Worm (Caenorhabditis elegans) whole organism, dauer: Measurements from ENCODE around the gene srd-9.

Experiments
- unc-62 ChIP-seq: sonication (generic microtip); optimal IDR thresholded peaks from 2 replicates; lab custom pipeline; 2017; ENCODE audit warnings: missing biosample characterization, missing genetic modification reagents, missing genetic modification characterization

srd-9 gene

DNA sequence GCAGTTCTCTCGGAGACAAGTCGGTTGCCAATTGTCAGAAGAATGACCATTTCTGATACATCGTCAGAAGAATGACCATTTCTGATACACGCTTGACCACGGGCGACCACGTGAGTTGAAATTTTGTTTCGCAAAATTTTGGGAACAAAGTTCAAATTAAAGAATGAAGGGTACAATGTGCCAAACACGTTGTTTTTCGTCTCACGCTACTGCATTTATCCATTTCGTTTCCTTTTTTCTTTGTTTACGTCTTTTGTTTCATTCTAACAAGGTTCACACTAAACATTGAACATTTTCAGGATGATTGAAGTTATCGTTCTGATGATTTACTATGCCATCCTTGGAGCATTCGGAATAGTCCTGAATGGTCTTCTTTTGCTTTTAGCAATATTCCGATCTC is at the start of gene srd-9:
srd-9 (plus strand) TSS at position 301 of the 400 bp plus-strand sequence.
- TF ChIP-seq unc-62 (GFP tag; lab: Kevin White, UChicago) = no peak

ce11 chrV:5303389-5303788 is 48.2 kb upstream of the srd-9 start, which contains the start of gene ncx-2:
Gene ncx-2, plus strand, starts transcription at chrV:5303689.
- TF ChIP-seq unc-62 (GFP tag; lab: Kevin White, UChicago) = no peak

ce11 chrV:5304366-5304765 is 47.2 kb upstream of the srd-9 start:
- no peak for TF ChIP-seq unc-62 (GFP tag; lab: Kevin White, UChicago)

- no peak for TF ChIP-seq unc-62 (GFP tag; lab: Kevin White, UChicago)
Measured at ce11 chrV:5311635-5312034, 39.9 kb upstream of the srd-9 start, which contains the start of gene C10G8.4. Gene C10G8.4, plus strand, starts transcription at chrV:5311935.

ce11 chrV:5312453-5312852 is 39.1 kb upstream of the srd-9 start, which contains the start of gene C10G8.3:
Gene C10G8.3, plus strand, starts transcription at chrV:5312753.
- TF ChIP-seq unc-62 (GFP tag; lab: Kevin White, UChicago) = no peak

- no peak for TF ChIP-seq unc-62 (GFP tag; lab: Kevin White, UChicago)
Measured at ce11 chrV:5314104-5314503, 37.5 kb upstream of the srd-9 start, which contains the start of gene C10G8.2. Gene C10G8.2, plus strand, starts transcription at chrV:5314404.

ce11 chrV:5318349-5318748 is 33.2 kb upstream of the srd-9 start:
- no peak for TF ChIP-seq unc-62 (GFP tag; lab: Kevin White, UChicago)

- TF ChIP-seq unc-62 (GFP tag; lab: Kevin White, UChicago) = no peak
Measured at ce11 chrV:5319477-5319876, 32.1 kb upstream of the srd-9 start, which contains the start of gene ceh-34. Gene ceh-34, minus strand, starts transcription at chrV:5319577.

DNA sequence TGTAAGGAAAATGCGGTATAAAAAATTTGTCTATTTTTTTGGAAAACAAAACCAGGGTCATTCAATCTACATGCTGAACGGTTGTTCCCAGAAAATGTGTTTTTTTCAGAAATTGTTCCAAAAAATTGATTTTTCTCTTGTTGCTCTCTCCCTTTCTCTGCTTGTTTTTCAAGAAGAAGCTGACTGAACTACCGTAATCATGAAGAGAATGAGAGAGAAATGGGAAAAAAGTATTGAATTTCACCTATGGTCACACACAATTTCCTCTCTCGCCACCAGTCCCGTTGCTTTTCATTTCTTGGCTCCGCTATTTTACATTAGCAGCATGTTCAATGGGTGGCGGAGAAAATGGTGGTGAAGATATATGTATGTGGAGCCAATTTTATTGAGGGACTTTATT is 28.8 kb upstream of the srd-9 start:
- TF ChIP-seq unc-62 (GFP tag; lab: Kevin White, UChicago) = no peak

DNA sequence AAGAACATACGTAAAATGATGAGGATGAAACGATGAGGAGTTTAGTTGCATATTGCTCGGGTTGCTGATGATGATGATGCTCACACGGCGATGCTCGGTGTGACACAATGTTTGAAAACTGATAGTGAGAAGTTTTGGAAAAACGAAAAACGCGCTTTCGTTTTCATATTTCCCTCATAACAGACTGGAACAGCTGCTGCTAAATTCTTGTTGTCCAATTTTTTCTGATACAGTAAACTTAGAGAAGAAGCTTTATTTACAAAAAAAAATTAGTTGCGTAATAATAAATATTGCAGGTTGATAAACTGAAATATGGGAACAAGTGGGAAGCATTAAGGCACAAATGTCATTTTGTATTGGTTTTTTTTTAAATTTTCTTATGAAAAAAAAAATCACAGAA is 27.0 kb upstream of the srd-9 start, which contains the start of gene ceh-33:
ceh-33 (minus strand) TSS at position 101 of the 400 bp plus-strand sequence.
- no peak for TF ChIP-seq unc-62 (GFP tag; lab: Kevin White, UChicago)

ce11 chrV:5328314-5328713 is 23.3 kb upstream of the srd-9 start, which contains the start of gene C10G8.8:
Gene C10G8.8, minus strand, starts transcription at chrV:5328414.
- no peak for TF ChIP-seq unc-62 (GFP tag; lab: Kevin White, UChicago)

DNA sequence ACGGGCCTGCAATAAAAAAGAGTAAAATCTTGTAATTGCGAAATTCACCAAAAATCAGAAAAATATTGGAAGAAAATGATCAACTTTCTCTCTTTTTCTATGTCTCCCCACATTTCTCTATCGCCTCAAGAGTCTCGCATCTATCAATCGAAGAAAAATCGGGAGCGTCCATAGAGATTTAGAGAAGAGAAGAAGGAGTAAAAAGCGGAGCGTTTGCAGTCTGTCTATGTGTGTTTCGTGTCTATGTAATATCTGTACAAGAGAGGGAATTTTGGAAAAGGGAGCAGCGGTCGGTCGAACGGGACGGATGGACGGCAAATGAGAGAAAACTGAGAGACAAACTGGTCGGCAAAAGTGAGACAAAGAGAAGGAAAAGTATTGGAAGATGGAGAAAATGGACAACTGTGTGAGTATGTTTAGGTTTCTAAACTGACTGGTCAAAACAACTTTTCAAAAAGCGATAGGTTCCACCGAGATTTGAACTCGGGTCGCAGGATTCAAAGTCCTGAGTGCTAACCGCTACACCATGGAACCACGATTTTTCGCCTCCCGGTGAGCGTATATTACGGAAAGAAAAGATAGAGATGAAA is 21.8 kb upstream of the srd-9 start:
- TF ChIP-seq unc-62 (GFP tag; lab: Kevin White, UChicago) = no peak

DNA sequence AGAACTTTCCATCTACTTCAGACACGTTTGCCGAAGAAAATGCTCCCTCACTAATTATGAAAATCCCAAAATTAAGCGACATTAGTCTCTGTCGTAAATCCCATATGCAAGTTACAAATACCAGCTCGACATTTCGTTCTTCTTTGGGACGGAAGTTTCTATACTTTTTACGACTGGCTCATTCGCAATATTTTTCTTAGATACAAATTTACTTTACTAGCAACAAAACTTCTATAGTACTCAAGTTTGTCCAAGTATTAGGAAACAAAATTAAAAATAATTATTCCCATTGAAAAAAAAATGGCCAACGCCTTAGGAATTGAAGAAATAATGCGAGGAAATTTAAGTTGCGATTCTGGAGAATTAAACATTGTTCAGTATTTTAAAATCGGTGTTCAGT is 20.6 kb upstream of the srd-9 start, which contains the start of gene srg-26:
srg-26 (plus strand) TSS at position 301 of the 400 bp plus-strand sequence.
- TF ChIP-seq unc-62 (GFP tag; lab: Kevin White, UChicago) = no peak

DNA sequence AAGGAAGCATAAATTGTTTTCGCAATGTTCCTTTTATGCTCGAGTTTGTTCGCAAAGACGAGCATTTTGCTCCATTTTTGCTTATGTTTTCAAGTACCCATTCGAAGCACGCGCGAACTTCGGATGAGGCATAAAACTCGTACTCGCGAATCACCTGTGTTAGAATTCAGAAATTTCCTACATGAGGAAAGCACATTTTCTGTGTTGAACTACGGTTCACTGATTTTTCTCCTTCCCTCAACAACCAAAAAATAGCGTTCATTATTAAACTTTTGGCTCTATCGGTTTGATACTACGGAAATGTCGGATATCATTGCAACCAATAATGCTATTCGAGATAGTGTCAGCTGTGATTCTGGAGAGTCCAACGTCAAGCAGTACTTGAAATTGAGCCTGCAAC is 17.0 kb upstream of the srd-9 start, which contains the start of gene srg-28:
srg-28 (plus strand) TSS at position 301 of the 400 bp plus-strand sequence.
- TF ChIP-seq unc-62 (GFP tag; lab: Kevin White, UChicago) = no peak

DNA sequence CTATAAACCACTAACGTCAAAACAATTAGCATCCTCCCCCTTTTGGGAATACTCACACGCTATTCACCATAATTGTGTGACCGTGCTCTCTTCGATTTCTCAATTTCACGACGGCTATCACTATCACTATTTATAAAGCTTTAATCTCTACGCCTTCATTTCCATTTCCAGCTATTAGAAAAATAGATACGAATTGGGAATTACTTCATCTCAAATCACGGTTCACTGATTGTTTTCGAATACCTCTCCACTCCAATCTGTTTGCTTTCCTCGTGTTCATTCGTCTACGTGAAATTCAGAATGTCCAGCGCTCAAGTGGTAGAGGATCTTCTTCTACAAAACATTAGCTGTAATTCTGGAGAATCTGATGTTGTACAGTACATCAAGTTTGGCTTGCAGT is 14.7 kb upstream of the srd-9 start, which contains the start of gene srg-29:
srg-29 (plus strand) TSS at position 301 of the 400 bp plus-strand sequence.
- TF ChIP-seq unc-62 (GFP tag; lab: Kevin White, UChicago) = no peak

DNA sequence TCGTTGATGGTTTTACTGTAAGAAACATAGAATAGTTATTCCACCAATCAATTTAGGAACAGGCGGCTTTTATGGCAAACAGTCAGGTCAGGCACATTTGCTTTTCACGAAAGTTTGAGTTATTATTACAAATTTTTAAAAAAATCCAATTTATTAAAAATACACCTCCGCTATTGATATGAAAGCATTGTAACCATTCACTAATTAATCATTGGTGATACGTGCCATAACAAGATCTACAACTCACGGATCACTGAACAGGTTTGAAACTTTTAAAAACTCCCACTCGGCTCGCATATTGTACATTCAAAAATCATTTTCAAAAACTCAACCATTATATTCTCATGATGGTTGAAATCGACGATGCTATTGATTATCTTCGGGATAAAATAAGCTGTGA is 12.1 kb upstream of the srd-9 start, which contains the start of gene srg-27:
srg-27 (plus strand) TSS at position 301 of the 400 bp plus-strand sequence.
- TF ChIP-seq unc-62 (GFP tag; lab: Kevin White, UChicago) = no peak

DNA sequence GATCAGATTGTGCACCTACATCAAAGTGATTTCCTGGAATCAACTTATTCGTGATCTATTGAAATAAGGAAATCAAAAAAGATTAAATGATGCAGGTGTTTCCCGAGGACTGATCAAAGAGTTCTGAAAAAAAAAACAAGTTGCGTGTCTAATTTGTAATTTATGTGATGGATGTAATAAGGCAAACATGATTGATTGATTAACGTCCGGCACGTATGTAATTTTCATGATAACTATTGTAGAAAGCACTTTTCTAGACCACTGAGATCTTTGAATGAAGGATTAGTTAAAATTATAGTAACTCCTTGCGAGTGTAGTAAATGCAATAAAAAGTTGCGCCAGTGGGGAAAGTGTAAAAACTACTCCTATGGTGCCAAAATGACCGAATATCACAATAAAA is 6.2 kb upstream of the srd-9 start, which contains the start of gene srg-25:
srg-25 (minus strand) TSS at position 101 of the 400 bp plus-strand sequence.
- no peak for TF ChIP-seq unc-62 (GFP tag; lab: Kevin White, UChicago)
